Fruit fly (Drosophila melanogaster) whole organism, embryonic: ENCODE results near the gene CG11726.

Experiments used
- ATbp ChIP-seq: fragments of 200-800 bp; sonication (Bioruptor generic); optimal IDR thresholded peaks from 2 replicates; lab custom pipeline; 2017; ENCODE audit warnings: missing biosample characterization, mild to moderate bottlenecking, missing genetic modification characterization, missing genetic modification reagents
- Atf3 ChIP-seq: fragments of 200-800 bp; sonication (Bioruptor generic); optimal IDR thresholded peaks from 3 replicates; lab custom pipeline; 2016; ENCODE audit warnings: missing biosample characterization, missing genetic modification characterization
- Atf6 ChIP-seq: fragments of 200-800 bp; sonication (Bioruptor generic); IDR thresholded peaks from 2 replicates; pipeline ENCODE4 v1.3.6; 2022; ENCODE audit warnings: missing biosample characterization, missing genetic modification characterization
- BEAF-32 ChIP-seq: fragments of 200-800 bp; sonication (Bioruptor generic); optimal IDR thresholded peaks from 3 replicates; lab custom pipeline; 2017; ENCODE audit warnings: missing biosample characterization, missing genetic modification characterization, mild to moderate bottlenecking, moderate library complexity, missing genetic modification reagents
- BtbVII ChIP-seq: fragments of 200-800 bp; sonication (Bioruptor generic); optimal IDR thresholded peaks from 3 replicates; lab custom pipeline; 2017; ENCODE audit warnings: missing biosample characterization, mild to moderate bottlenecking, missing genetic modification characterization
- CG10321 ChIP-seq: fragments of 200-800 bp; sonication (Bioruptor generic); IDR thresholded peaks from 2 replicates; pipeline ENCODE4 v1.3.6; 2022; ENCODE audit warnings: missing biosample characterization, missing genetic modification characterization
- CG11695 ChIP-seq: fragments of 200-800 bp; sonication (Bioruptor generic); IDR thresholded peaks from 3 replicates; pipeline ENCODE4 v1.3.6; 2022; ENCODE audit warnings: missing biosample characterization, missing genetic modification characterization
- CG11696 ChIP-seq: fragments of 200-800 bp; sonication (Bioruptor generic); IDR thresholded peaks from 2 replicates; pipeline ENCODE4 v1.3.6; 2022; ENCODE audit warnings: missing biosample characterization, missing genetic modification characterization
- CG12071 ChIP-seq: fragments of 200-800 bp; sonication (Bioruptor generic); optimal IDR thresholded peaks from 3 replicates; lab custom pipeline; 2018; ENCODE audit warnings: missing biosample characterization, mild to moderate bottlenecking, missing genetic modification characterization
- CG13123 ChIP-seq: fragments of 200-800 bp; sonication (Bioruptor generic); optimal IDR thresholded peaks from 2 replicates; lab custom pipeline; 2016; ENCODE audit warnings: missing biosample characterization, missing genetic modification characterization
- CG13775 ChIP-seq: fragments of 200-800 bp; sonication (Bioruptor generic); optimal IDR thresholded peaks from 3 replicates; lab custom pipeline; 2017; ENCODE audit warnings: missing biosample characterization, mild to moderate bottlenecking, missing genetic modification characterization
- CG14710 ChIP-seq: fragments of 200-800 bp; sonication (Bioruptor generic); optimal IDR thresholded peaks from 3 replicates; lab custom pipeline; 2019; ENCODE audit warnings: missing biosample characterization, mild to moderate bottlenecking, missing genetic modification characterization, moderate library complexity
- CG15479 ChIP-seq: fragments of 200-800 bp; sonication (Bioruptor generic); optimal IDR thresholded peaks from 3 replicates; lab custom pipeline; 2019; ENCODE audit warnings: missing biosample characterization, mild to moderate bottlenecking, missing genetic modification characterization, moderate library complexity
- CG15696 ChIP-seq: fragments of 200-800 bp; sonication (Bioruptor generic); optimal IDR thresholded peaks from 2 replicates; lab custom pipeline; 2019; ENCODE audit warnings: missing biosample characterization, mild to moderate bottlenecking, missing genetic modification characterization, moderate library complexity
- CG16779 ChIP-seq: fragments of 200-800 bp; sonication (Bioruptor generic); IDR thresholded peaks from 2 replicates; pipeline ENCODE4 v1.3.6; 2022; ENCODE audit warnings: missing biosample characterization, missing genetic modification characterization
- CG2199 ChIP-seq: fragments of 200-800 bp; sonication (Bioruptor generic); IDR thresholded peaks from 3 replicates; pipeline ENCODE4 v1.3.6; 2022; ENCODE audit warnings: missing biosample characterization, missing genetic modification characterization
- CG30020 ChIP-seq: fragments of 200-800 bp; optimal IDR thresholded peaks from 2 replicates; lab custom pipeline; 2019; ENCODE audit warnings: missing biosample characterization, mild to moderate bottlenecking, missing genetic modification characterization, moderate library complexity
- CG3163 ChIP-seq: fragments of 200-800 bp; sonication (Bioruptor generic); optimal IDR thresholded peaks from 3 replicates; lab custom pipeline; 2016; ENCODE audit warnings: missing biosample characterization, missing genetic modification characterization
- CG3281 ChIP-seq: fragments of 200-800 bp; sonication (Bioruptor generic); optimal IDR thresholded peaks from 3 replicates; lab custom pipeline; 2017; ENCODE audit warnings: missing biosample characterization, mild to moderate bottlenecking, missing genetic modification characterization
- CG5245 ChIP-seq: fragments of 200-800 bp; sonication (Bioruptor generic); optimal IDR thresholded peaks from 3 replicates; lab custom pipeline; 2016; ENCODE audit warnings: missing biosample characterization, missing genetic modification characterization
- CG7963 ChIP-seq: fragments of 200-800 bp; sonication (Bioruptor generic); IDR thresholded peaks from 3 replicates; pipeline ENCODE4 v1.3.6; 2022; ENCODE audit warnings: missing biosample characterization, missing genetic modification characterization; ENCODE audit not compliant: partially characterized antibody
- CG8388 ChIP-seq: fragments of 200-800 bp; sonication (Bioruptor generic); optimal IDR thresholded peaks from 2 replicates; lab custom pipeline; 2019; ENCODE audit warnings: missing biosample characterization, mild to moderate bottlenecking, missing genetic modification characterization, moderate library complexity
- CrebB ChIP-seq: fragments of 200-800 bp; sonication (Bioruptor generic); optimal IDR thresholded peaks from 3 replicates; lab custom pipeline; 2018; ENCODE audit warnings: missing biosample characterization, mild to moderate bottlenecking, missing genetic modification characterization
- Dp ChIP-seq: fragments of 200-800 bp; sonication (Bioruptor generic); optimal IDR thresholded peaks from 2 replicates; lab custom pipeline; 2018; ENCODE audit warnings: missing biosample characterization, mild to moderate bottlenecking, missing genetic modification characterization, moderate library complexity
- Fer1 ChIP-seq: fragments of 200-800 bp; sonication (Bioruptor generic); optimal IDR thresholded peaks from 2 replicates; lab custom pipeline; 2017; ENCODE audit warnings: missing biosample characterization, mild to moderate bottlenecking, missing genetic modification characterization
- GATAe ChIP-seq: fragments of 200-800 bp; sonication (Bioruptor generic); conservative IDR thresholded peaks from 2 replicates; pipeline ENCODE4 v1.3.6; 2022; ENCODE audit warnings: missing biosample characterization, missing genetic modification characterization
- H15 ChIP-seq: fragments of 200-800 bp; sonication (Bioruptor generic); IDR thresholded peaks from 3 replicates; pipeline ENCODE4 v1.3.6; 2022; ENCODE audit warnings: missing biosample characterization, missing genetic modification characterization
- H2.0 ChIP-seq: fragments of 200-800 bp; sonication (Bioruptor generic); IDR thresholded peaks from 2 replicates; pipeline ENCODE4 v1.3.6; 2022; ENCODE audit warnings: missing biosample characterization, missing genetic modification characterization
- Lpt ChIP-seq: fragments of >200 bp; optimal IDR thresholded peaks from 2 replicates; lab custom pipeline; 2018; ENCODE audit warnings: missing biosample characterization, missing genetic modification characterization
- MESR4 ChIP-seq: fragments of 200-800 bp; sonication (Bioruptor generic); optimal IDR thresholded peaks from 2 replicates; lab custom pipeline; 2018; ENCODE audit warnings: missing biosample characterization, mild to moderate bottlenecking, missing genetic modification characterization, moderate library complexity
- Mad ChIP-seq: fragments of 200-800 bp; sonication (Bioruptor generic); optimal IDR thresholded peaks from 2 replicates; lab custom pipeline; 2016; ENCODE audit warnings: missing biosample characterization, missing genetic modification characterization
- Max ChIP-seq: fragments of 200-800 bp; sonication (Bioruptor generic); optimal IDR thresholded peaks from 2 replicates; lab custom pipeline; 2016; ENCODE audit warnings: missing biosample characterization, mild to moderate bottlenecking, missing genetic modification characterization
- Meics ChIP-seq: fragments of 200-800 bp; sonication (Bioruptor generic); optimal IDR thresholded peaks from 2 replicates; lab custom pipeline; 2017; ENCODE audit warnings: missing biosample characterization, mild to moderate bottlenecking, missing genetic modification characterization
- Opbp ChIP-seq: fragments of 200-800 bp; sonication (Bioruptor generic); IDR thresholded peaks from 3 replicates; pipeline ENCODE4 v1.3.6; 2022; ENCODE audit warnings: missing biosample characterization, missing genetic modification characterization; ENCODE audit not compliant: partially characterized antibody
- Side ChIP-seq: fragments of 200-800 bp; sonication (Bioruptor generic); optimal IDR thresholded peaks from 2 replicates; lab custom pipeline; 2016; ENCODE audit warnings: missing biosample characterization, missing genetic modification characterization
- Ssrp ChIP-seq: fragments of 200-800 bp; sonication (Bioruptor generic); optimal IDR thresholded peaks from 2 replicates; lab custom pipeline; 2018; ENCODE audit warnings: missing biosample characterization, mild to moderate bottlenecking, missing genetic modification characterization, moderate library complexity
- Usf ChIP-seq: fragments of 200-800 bp; sonication (Bioruptor generic); optimal IDR thresholded peaks from 2 replicates; lab custom pipeline; 2017; ENCODE audit warnings: missing genotype, missing biosample characterization, missing genetic modification characterization
- Vsx1 ChIP-seq: fragments of 200-800 bp; sonication (Bioruptor generic); optimal IDR thresholded peaks from 2 replicates; lab custom pipeline; 2017; ENCODE audit warnings: missing biosample characterization, mild to moderate bottlenecking, missing genetic modification characterization, missing genetic modification reagents
- Xrp1 ChIP-seq: fragments of 200-800 bp; sonication (Bioruptor generic); IDR thresholded peaks from 2 replicates; pipeline ENCODE4 v1.3.6; 2022; ENCODE audit warnings: missing biosample characterization, missing genetic modification characterization
- abd-A ChIP-seq: fragments of 200-800 bp; sonication (Bioruptor generic); optimal IDR thresholded peaks from 3 replicates; lab custom pipeline; 2019; ENCODE audit warnings: missing biosample characterization, mild to moderate bottlenecking, missing genetic modification characterization, moderate library complexity
- ara ChIP-seq: fragments of 200-800 bp; sonication (Bioruptor generic); IDR thresholded peaks from 2 replicates; pipeline ENCODE4 v1.3.6; 2022; ENCODE audit warnings: missing biosample characterization, missing genetic modification characterization
- az2 ChIP-seq: fragments of 200-800 bp; sonication (Bioruptor generic); optimal IDR thresholded peaks from 3 replicates; lab custom pipeline; 2016; ENCODE audit warnings: missing biosample characterization, missing genetic modification characterization
- chm ChIP-seq: fragments of 200-800 bp; sonication (Bioruptor generic); IDR thresholded peaks from 2 replicates; pipeline ENCODE4 v1.3.6; 2022; ENCODE audit warnings: missing biosample characterization, missing genetic modification characterization
- gce ChIP-seq: fragments of 200-800 bp; sonication (Bioruptor generic); IDR thresholded peaks from 3 replicates; pipeline ENCODE4 v1.3.6; 2022; ENCODE audit warnings: missing biosample characterization, missing genetic modification characterization
- lilli ChIP-seq: fragments of 200-800 bp; sonication (Bioruptor generic); optimal IDR thresholded peaks from 3 replicates; lab custom pipeline; 2016; ENCODE audit warnings: missing biosample characterization, missing genetic modification characterization
- lmd ChIP-seq: fragments of 200-800 bp; sonication (Bioruptor generic); IDR thresholded peaks from 2 replicates; pipeline ENCODE4 v1.3.6; 2022; ENCODE audit warnings: missing biosample characterization, missing genetic modification characterization
- mirr ChIP-seq: fragments of 200-800 bp; sonication (Bioruptor generic); optimal IDR thresholded peaks from 3 replicates; lab custom pipeline; 2018; ENCODE audit warnings: missing biosample characterization, mild to moderate bottlenecking, missing genetic modification characterization
- psq ChIP-seq: fragments of 200-800 bp; sonication (Bioruptor generic); optimal IDR thresholded peaks from 2 replicates; lab custom pipeline; 2017; ENCODE audit warnings: missing biosample characterization, missing genetic modification characterization
- stc ChIP-seq: fragments of 200-800 bp; sonication (Bioruptor generic); IDR thresholded peaks from 2 replicates; pipeline ENCODE4 v1.3.6; 2022; ENCODE audit warnings: missing biosample characterization, missing genetic modification characterization
- ttk ChIP-seq: fragments of 200-800 bp; sonication (Bioruptor generic); IDR thresholded peaks from 2 replicates; pipeline ENCODE4 v2.1.2; 2022; ENCODE audit warnings: missing biosample characterization, missing genetic modification characterization
- vnd ChIP-seq: fragments of 200-800 bp; sonication (Bioruptor generic); IDR thresholded peaks from 3 replicates; pipeline ENCODE4 v1.3.6; 2022; ENCODE audit warnings: missing biosample characterization, missing genetic modification characterization; ENCODE audit not compliant: partially characterized antibody

The CG11726 gene

dm6 chr3L:11415382-11415781 lies 20.9 kb downstream of the CG11726 start (continued):
- TF ChIP-seq CG5245 (GFP tag; lab: Kevin White, UChicago), result peak; percentile 77
- no peak for TF ChIP-seq Dp (GFP tag; lab: Kevin White, UChicago)
- peak; percentile 75 for TF ChIP-seq az2 (GFP tag; lab: Kevin White, UChicago)
- peak; percentile 12 for TF ChIP-seq BtbVII
- TF ChIP-seq CG13123, result peak; percentile 13
- TF ChIP-seq Mad (GFP tag; lab: Kevin White, UChicago), result peak; percentile 48
- no peak for TF ChIP-seq CG3281
- TF ChIP-seq CG13775 (GFP tag; lab: Kevin White, UChicago), result peak; percentile 78
- TF ChIP-seq MESR4 (GFP tag; lab: Kevin White, UChicago), result no peak
- no peak for TF ChIP-seq vnd
- TF ChIP-seq Atf3 (GFP tag; lab: Kevin White, UChicago), result peak; percentile 18
- peak; percentile 72 for TF ChIP-seq ttk (GFP tag; lab: Robert Waterston, UW)
- TF ChIP-seq CG8388 (GFP tag; lab: Kevin White, UChicago), result peak; percentile 94
- TF ChIP-seq CG15696 (tag; lab: Kevin White, UChicago), result peak; percentile 46
- TF ChIP-seq Max (GFP tag; lab: Kevin White, UChicago), result peak; percentile 42
- peak; percentile 55 for TF ChIP-seq Fer1 (GFP tag; lab: Kevin White, UChicago)
- TF ChIP-seq CG2199, result no peak
- no peak for TF ChIP-seq abd-A (tag; lab: Kevin White, UChicago)
- peak; percentile 37 for TF ChIP-seq psq (GFP tag; lab: Kevin White, UChicago)
- no peak for TF ChIP-seq Opbp (GFP tag; lab: Robert Waterston, UW)
- no peak for TF ChIP-seq CG3163 (GFP tag; lab: Kevin White, UChicago)
- no peak for TF ChIP-seq CG12071 (GFP tag; lab: Kevin White, UChicago)
- TF ChIP-seq CG11695 (GFP tag; lab: Robert Waterston, UW), result peak; percentile 79
- no peak; the same call in 1 of the 2 replicates for TF ChIP-seq Atf6
- peak; percentile 61 for TF ChIP-seq Vsx1 (GFP tag; lab: Kevin White, UChicago)
- peak; percentile 32 for TF ChIP-seq CrebB (tag; lab: Kevin White, UChicago)
- peak; percentile 51; the same call in 1 of the 3 replicates for TF ChIP-seq gce (GFP tag; lab: Robert Waterston, UW)
- no peak for TF ChIP-seq CG15479
- peak; percentile 77; the same call in 1 of the 2 replicates for TF ChIP-seq chm (GFP tag; lab: Robert Waterston, UW)
- peak; percentile 82 for TF ChIP-seq Ssrp (tag; lab: Kevin White, UChicago)
- no peak for TF ChIP-seq CG16779 (GFP tag; lab: Robert Waterston, UW)
- TF ChIP-seq lilli (GFP tag; lab: Kevin White, UChicago), result peak; percentile 50
- TF ChIP-seq ara (GFP tag; lab: Robert Waterston, UW), result peak; percentile 87
- peak; percentile 70 for TF ChIP-seq H15 (GFP tag; lab: Robert Waterston, UW)
- TF ChIP-seq GATAe (GFP tag; lab: Robert Waterston, UW), result no peak
- TF ChIP-seq CG14710, result peak; percentile 88
- TF ChIP-seq lmd, result peak; percentile 69
- TF ChIP-seq CG7963 (GFP tag; lab: Robert Waterston, UW), result no peak
- TF ChIP-seq Side (GFP tag; lab: Kevin White, UChicago), result peak; percentile 28
- peak; percentile 45; the same call in 1 of the 2 replicates for TF ChIP-seq CG11696 (GFP tag; lab: Robert Waterston, UW)
- TF ChIP-seq Meics, result no peak
- TF ChIP-seq mirr (GFP tag; lab: Kevin White, UChicago), result no peak
- TF ChIP-seq CG10321, result no peak
- TF ChIP-seq Usf (GFP tag; lab: Kevin White, UChicago), result peak; percentile 50
- peak; percentile 71 for TF ChIP-seq ATbp (GFP tag; lab: Kevin White, UChicago)
- TF ChIP-seq Xrp1 (GFP tag; lab: Robert Waterston, UW), result peak; percentile 94
- no peak for TF ChIP-seq Lpt
- peak; percentile 53; the same call in 1 of the 2 replicates for TF ChIP-seq H2.0 (GFP tag; lab: Robert Waterston, UW)
- TF ChIP-seq stc (GFP tag; lab: Robert Waterston, UW), result peak; percentile 57; the same call in 1 of the 2 replicates
- no peak for TF ChIP-seq BEAF-32
- peak; percentile 13 for TF ChIP-seq CG30020 (tag; lab: Kevin White, UChicago)
